Worm (Caenorhabditis elegans): Measurements from ENCODE around the gene pgp-3.
A peak's percentile ranks its signal among the peaks of the same experiment; 100 is the strongest.

pgp-3 gene

DNA sequence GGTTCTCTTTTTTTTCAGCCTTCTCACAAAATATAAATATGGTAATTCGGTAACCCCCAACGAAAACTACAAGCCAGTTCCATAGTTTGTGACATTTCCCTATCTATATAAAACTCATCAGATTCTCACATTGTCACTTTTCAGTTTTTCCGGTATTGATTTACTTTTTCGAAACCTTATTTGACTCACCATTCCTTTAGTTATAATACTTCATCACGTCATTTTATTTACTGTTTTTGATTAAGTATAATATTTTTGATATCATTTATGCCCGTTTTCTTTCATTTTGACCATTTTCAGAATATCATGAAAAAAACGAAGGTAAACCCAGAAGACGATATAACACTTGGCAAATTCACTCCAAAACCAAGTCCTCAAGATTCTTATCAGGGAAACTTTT lies at the start of gene pgp-3:
Gene pgp-3 (plus strand): TSS at position 301 of the 400 bp plus-strand sequence.
- no peak for TF ChIP-seq ztf-4 (tag; optimal IDR thresholded peaks at IDR 0.05)
- TF ChIP-seq ama-1 (optimal IDR thresholded peaks at IDR 0.05): no peak
- no peak for TF ChIP-seq lin-15B (tag; optimal IDR thresholded peaks at IDR 0.05)
- no peak for TF ChIP-seq nhr-90 (tag; optimal IDR thresholded peaks at IDR 0.05; ENCODE audit: poor library complexity)
- TF ChIP-seq nhr-12 (tag; optimal IDR thresholded peaks at IDR 0.05): no peak
- TF ChIP-seq mef-2 (tag; optimal IDR thresholded peaks at IDR 0.05): no peak
- no peak for TF ChIP-seq egl-27 (tag; optimal IDR thresholded peaks at IDR 0.05)
- TF ChIP-seq ceh-82 (tag; optimal IDR thresholded peaks at IDR 0.05): no peak
- TF ChIP-seq nhr-85 (tag): no peak
- no peak for TF ChIP-seq ceh-90 (tag; optimal IDR thresholded peaks at IDR 0.05)
- TF ChIP-seq efl-3 (GFP tag; optimal IDR thresholded peaks at IDR 0.05): no peak
- no peak for TF ChIP-seq efl-1 (optimal IDR thresholded peaks at IDR 0.05)
- no peak for TF ChIP-seq efl-1 (GFP tag; optimal IDR thresholded peaks at IDR 0.05 in 1 of 2)
- TF ChIP-seq ces-1 (GFP tag; optimal IDR thresholded peaks at IDR 0.05): no peak
- TF ChIP-seq lin-39 (tag; optimal IDR thresholded peaks at IDR 0.05): no peak
- TF ChIP-seq mab-9 (GFP tag; IDR thresholded peaks at IDR 0.05): no peak
- no peak for TF ChIP-seq lir-3 (tag; optimal IDR thresholded peaks at IDR 0.05; ENCODE audit: poor library complexity)

DNA sequence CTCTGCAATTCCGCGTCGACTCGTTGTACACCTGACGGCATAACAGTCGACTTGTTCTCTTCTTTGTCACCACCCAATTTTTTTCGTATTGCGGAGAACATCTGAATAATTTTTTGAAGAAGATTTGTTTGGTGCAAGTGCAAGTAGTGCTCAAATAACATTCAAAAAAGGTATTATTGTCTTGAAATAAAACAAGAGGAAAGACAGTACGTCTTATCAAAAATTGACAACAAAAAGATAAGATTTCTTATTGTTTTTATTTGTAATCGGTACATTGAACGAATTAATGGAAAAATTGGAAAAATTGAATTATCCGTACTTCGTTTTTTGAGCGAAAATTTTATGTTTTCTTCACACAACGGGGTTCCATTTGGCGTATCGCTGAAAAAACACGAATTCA lies 46.2 kb upstream of the pgp-3 start, which contains the start of gene F08G12.1:
Gene F08G12.1 (minus strand): TSS at position 101 of the 400 bp plus-strand sequence.
- TF ChIP-seq nhr-77 (tag; optimal IDR thresholded peaks at IDR 0.05) (no peak), fos-1 (tag; optimal IDR thresholded peaks at IDR 0.05) (no peak), zag-1 (tag; optimal IDR thresholded peaks at IDR 0.05) (no peak), hpl-2 (GFP tag; optimal IDR thresholded peaks at IDR 0.05) (no peak), nhr-28 (tag; optimal IDR thresholded peaks at IDR 0.05) (no peak)

DNA sequence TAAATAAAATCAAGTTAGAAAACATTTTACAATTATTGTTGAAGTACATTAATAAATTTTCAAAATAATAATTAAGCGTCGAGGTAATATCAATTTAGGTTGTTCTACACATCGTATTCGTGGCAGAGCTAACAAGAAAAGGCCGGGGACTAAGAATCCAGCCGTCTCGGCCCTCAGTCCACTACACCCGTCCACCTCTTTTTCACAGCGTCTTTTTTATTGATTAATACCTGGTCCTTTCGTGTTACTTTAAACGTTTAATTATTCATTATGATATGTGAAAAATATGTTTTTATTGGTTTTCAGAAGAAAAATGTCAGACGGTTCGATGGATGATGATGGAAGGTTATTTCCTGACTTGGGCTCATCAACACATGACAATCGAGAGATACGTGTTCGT lies 44.9 kb upstream of the pgp-3 start, which contains the start of gene vhl-1:
Gene vhl-1 (plus strand): TSS at position 301 of the 400 bp plus-strand sequence.
- TF ChIP-seq lir-3 (tag; optimal IDR thresholded peaks at IDR 0.05; ENCODE audit: poor library complexity): no peak
- no peak for TF ChIP-seq ceh-63 (GFP tag; optimal IDR thresholded peaks at IDR 0.05)
- TF ChIP-seq lsy-2 (tag; optimal IDR thresholded peaks at IDR 0.05): no peak
- no peak for TF ChIP-seq nhr-47 (tag; optimal IDR thresholded peaks at IDR 0.05)
- no peak for TF ChIP-seq nhr-237 (tag; optimal IDR thresholded peaks at IDR 0.05)
- TF ChIP-seq snu-23 (GFP tag; optimal IDR thresholded peaks at IDR 0.05): no peak
- no peak for TF ChIP-seq ceh-88 (GFP tag; IDR thresholded peaks at IDR 0.05)
- no peak for TF ChIP-seq Y116A8C.19 (tag; optimal IDR thresholded peaks at IDR 0.05; ENCODE audit: borderline replicate concordance)
- TF ChIP-seq snpc-4 (tag; optimal IDR thresholded peaks at IDR 0.05): no peak
- TF ChIP-seq ceh-90 (tag; optimal IDR thresholded peaks at IDR 0.05): no peak
- TF ChIP-seq elt-2 (tag; optimal IDR thresholded peaks at IDR 0.05): no peak
- TF ChIP-seq pax-3 (tag; optimal IDR thresholded peaks at IDR 0.05): no peak
- TF ChIP-seq fos-1 (tag; optimal IDR thresholded peaks at IDR 0.05): no peak
- no peak for TF ChIP-seq nhr-71 (tag; optimal IDR thresholded peaks at IDR 0.05)
- TF ChIP-seq ces-1 (GFP tag; optimal IDR thresholded peaks at IDR 0.05): no peak

DNA sequence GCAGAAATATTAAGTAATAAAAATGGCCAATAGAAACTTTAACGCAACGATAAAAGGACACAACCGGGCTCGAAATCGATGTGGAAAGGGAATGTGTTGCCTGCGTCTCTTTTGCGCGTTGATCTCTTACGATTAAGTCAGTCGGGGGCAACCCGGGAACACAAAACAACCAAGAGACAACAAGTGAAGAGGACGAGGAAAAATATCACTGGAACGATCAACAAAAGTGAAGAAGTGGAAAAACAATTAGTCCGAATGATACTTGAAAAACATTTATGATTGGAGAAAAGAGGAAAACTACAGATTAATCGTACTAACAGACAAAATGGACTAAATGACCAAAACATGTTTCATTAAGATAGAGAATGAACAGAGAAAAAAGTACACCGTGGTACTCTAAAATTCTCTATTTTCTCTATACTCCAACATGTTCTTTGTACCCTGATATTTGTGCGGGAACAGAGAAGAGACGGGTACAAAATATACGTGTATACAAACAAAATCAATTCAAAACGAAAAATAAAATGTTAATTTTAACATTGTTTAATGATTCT lies 41.6 kb upstream of the pgp-3 start, which contains the start of gene F08G12.5:
Gene F08G12.5 (minus strand): TSS at position 1 of the 554 bp plus-strand sequence.
- TF ChIP-seq nhr-85 (tag) (peak; percentile 74), elt-3 (tag; optimal IDR thresholded peaks at IDR 0.05) (peak in 1 of 6 experiments; percentile 29), egl-27 (tag; optimal IDR thresholded peaks at IDR 0.05) (no peak), efl-1 (optimal IDR thresholded peaks at IDR 0.05) (no peak), efl-1 (GFP tag; optimal IDR thresholded peaks at IDR 0.05 in 1 of 2) (peak in 1 of 2 experiments; percentile 63), blmp-1 (tag; optimal IDR thresholded peaks at IDR 0.05) (peak; percentile 43), lin-14 (GFP tag; optimal IDR thresholded peaks at IDR 0.05) (peak; percentile 34), nhr-20 (tag; optimal IDR thresholded peaks at IDR 0.05) (peak; percentile 35), C34B4.2 (tag; optimal IDR thresholded peaks at IDR 0.05) (no peak), lin-15B (tag; optimal IDR thresholded peaks at IDR 0.05) (no peak)
